Worm (Caenorhabditis elegans): ENCODE results near the gene F43H9.4.

F43H9.4 gene

DNA sequence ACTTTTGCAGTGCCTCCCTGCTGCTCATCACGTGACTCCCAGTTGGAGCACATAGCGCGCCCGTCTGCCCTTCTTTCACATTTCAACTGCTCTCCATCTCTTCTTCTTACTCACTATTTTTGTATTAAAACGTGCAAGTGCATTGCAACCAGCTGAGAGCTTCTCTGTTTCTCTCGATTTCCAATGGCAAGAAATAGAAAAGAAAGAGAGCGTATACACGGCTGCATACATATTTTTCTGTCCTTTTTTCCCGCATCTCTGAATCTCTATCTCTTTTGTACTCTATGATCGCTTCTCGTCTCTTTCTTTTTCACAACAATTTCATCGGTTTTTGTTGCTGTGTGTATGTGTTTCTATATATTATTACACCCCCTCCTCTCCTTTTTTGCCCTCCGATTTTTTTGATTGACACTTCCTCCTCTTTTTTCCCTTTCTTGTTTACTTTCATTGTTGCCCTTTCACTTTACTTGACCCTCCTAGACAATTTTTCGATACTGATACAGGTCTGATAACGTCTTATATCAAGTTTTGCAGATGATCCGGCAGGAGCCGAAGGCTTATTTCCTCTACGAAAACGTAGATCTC, 25.5 kb upstream of the F43H9.4 start, which contains the start of gene Y97E10AR.1 (continued):
- TF ChIP-seq madf-6 (GFP tag; IDR thresholded peaks at IDR 0.05) (no peak), snpc-4 (GFP tag; optimal IDR thresholded peaks at IDR 0.05) (no peak), snpc-4 (tag; optimal IDR thresholded peaks at IDR 0.05) (peak; percentile 29 to 51 (median 40)), sdz-38 (tag; optimal IDR thresholded peaks at IDR 0.05) (no peak), ztf-3 (GFP tag; optimal IDR thresholded peaks at IDR 0.05) (no peak), ZK185.1 (tag; optimal IDR thresholded peaks at IDR 0.05; ENCODE audit: poor library complexity, severe bottlenecking) (peak; percentile 26), lir-1 (GFP tag; conservative IDR thresholded peaks at IDR 0.05) (no peak), mxl-1 (tag; optimal IDR thresholded peaks at IDR 0.05) (no peak), B0336.3 (GFP tag; IDR thresholded peaks at IDR 0.05) (no peak; the same call in 1 of the 2 replicates), C17E4.6 (GFP tag; IDR thresholded peaks at IDR 0.05) (no peak), rec-8 (tag; optimal IDR thresholded peaks at IDR 0.05) (no peak), lin-35 (GFP tag; optimal IDR thresholded peaks at IDR 0.05) (peak in 1 of 3 experiments; percentile 80), Y79H2A.3 (GFP tag; conservative IDR thresholded peaks at IDR 0.05) (no peak), aptf-2 (GFP tag; conservative IDR thresholded peaks at IDR 0.05) (no peak), lin-40 (tag; optimal IDR thresholded peaks at IDR 0.05) (peak; percentile 84), ceh-100 (GFP tag; IDR thresholded peaks at IDR 0.05) (no peak), ceh-40 (GFP tag; IDR thresholded peaks at IDR 0.05) (no peak), ztf-25 (GFP tag; IDR thresholded peaks at IDR 0.05) (no peak), B0035.1 (tag; optimal IDR thresholded peaks at IDR 0.05) (no peak), snpc-1.1 (tag; optimal IDR thresholded peaks at IDR 0.05; ENCODE audit: insufficient read depth) (no peak), F57C9.4 (tag; optimal IDR thresholded peaks at IDR 0.05) (no peak), tbx-9 (tag; optimal IDR thresholded peaks at IDR 0.05; ENCODE audit: borderline replicate concordance) (no peak), D2030.7 (GFP tag; IDR thresholded peaks at IDR 0.05) (no peak), somi-1 (GFP tag; optimal IDR thresholded peaks at IDR 0.05) (no peak), tlf-1 (GFP tag; optimal IDR thresholded peaks at IDR 0.05) (peak; percentile 35), F37B4.10 (GFP tag; IDR thresholded peaks at IDR 0.05) (no peak), tbp1 (GFP tag; optimal IDR thresholded peaks at IDR 0.05) (no peak), sea-2 (GFP tag; IDR thresholded peaks at IDR 0.05) (no peak), let-526 (GFP tag; IDR thresholded peaks at IDR 0.05) (0 out of 2 replicates have a peak, but pooled peaks have one; percentile 12), B0019.2 (GFP tag; conservative IDR thresholded peaks at IDR 0.05) (no peak), ztf-18 (tag; optimal IDR thresholded peaks at IDR 0.05) (peak; percentile 49), zim-3 (tag; optimal IDR thresholded peaks at IDR 0.05) (no peak), snpc-3.4 (tag; optimal IDR thresholded peaks at IDR 0.05) (peak; percentile 1), hsf-1 (GFP tag; IDR thresholded peaks at IDR 0.05) (no peak), ets-4 (GFP tag; optimal IDR thresholded peaks at IDR 0.05) (peak; percentile 52), F23B12.7 (tag; optimal IDR thresholded peaks at IDR 0.05; ENCODE audit: insufficient read depth) (peak; percentile 42), madf-10 (tag; optimal IDR thresholded peaks at IDR 0.05) (peak; percentile 29), Y95B8A.8 (GFP tag; IDR thresholded peaks at IDR 0.05) (no peak), hlh-26 (GFP tag; conservative IDR thresholded peaks at IDR 0.05) (no peak), dox-1 (GFP tag; IDR thresholded peaks at IDR 0.05) (no peak; the same call in 1 of the 2 replicates), F49E8.2 (tag; optimal IDR thresholded peaks at IDR 0.05; ENCODE audit: insufficient read depth) (no peak), Y53G8AR.9 (GFP tag; conservative IDR thresholded peaks at IDR 0.05) (0 out of 2 replicates have a peak, but pooled peaks have one; percentile 68), F52B5.7 (tag; optimal IDR thresholded peaks at IDR 0.05) (no peak), nfyb-1 (GFP tag; IDR thresholded peaks at IDR 0.05) (peak; percentile 49; the same call in 1 of the 2 replicates), nhr-179 (tag; optimal IDR thresholded peaks at IDR 0.05) (no peak), egl-18 (GFP tag; IDR thresholded peaks at IDR 0.05) (no peak), mes-4 (tag; optimal IDR thresholded peaks at IDR 0.05) (no peak)
